Fruit fly (Drosophila melanogaster) whole organism, embryonic: ENCODE results near the gene CG32645.

ENCODE experiments used
- ATbp ChIP-seq: fragments of 200-800 bp; sonication (Bioruptor generic); optimal IDR thresholded peaks from 2 replicates; lab custom pipeline; 2017; ENCODE audit warnings: missing biosample characterization, mild to moderate bottlenecking, missing genetic modification characterization, missing genetic modification reagents
- Ada2b ChIP-seq: fragments of 200-800 bp; sonication (Bioruptor generic); IDR thresholded peaks from 2 replicates; pipeline ENCODE4 v1.3.6; 2022; ENCODE audit warnings: missing biosample characterization, missing genetic modification characterization
- Bgb ChIP-seq: fragments of 200-800 bp; sonication (Bioruptor generic); IDR thresholded peaks from 2 replicates; pipeline ENCODE4 v1.3.6; 2022; ENCODE audit warnings: missing biosample characterization, missing genetic modification characterization; ENCODE audit not compliant: partially characterized antibody
- Blimp-1 ChIP-seq: fragments of 200-800 bp; sonication (Bioruptor generic); optimal IDR thresholded peaks from 3 replicates; lab custom pipeline; 2018; ENCODE audit warnings: missing biosample characterization, missing genetic modification characterization, mild to moderate bottlenecking, moderate library complexity, missing genetic modification reagents
- CG10565 ChIP-seq: fragments of 200-800 bp; sonication (Bioruptor generic); optimal IDR thresholded peaks from 3 replicates; lab custom pipeline; 2016; ENCODE audit warnings: missing biosample characterization, mild to moderate bottlenecking, missing genetic modification characterization
- CG12942 ChIP-seq: fragments of 200-800 bp; sonication (Bioruptor generic); optimal IDR thresholded peaks from 3 replicates; lab custom pipeline; 2016; ENCODE audit warnings: missing biosample characterization, missing genetic modification characterization
- CG14860 ChIP-seq: fragments of 200-800 bp; sonication (Bioruptor generic); IDR thresholded peaks from 3 replicates; pipeline ENCODE4 v1.3.6; 2022; ENCODE audit warnings: missing biosample characterization, missing genetic modification characterization; ENCODE audit not compliant: partially characterized antibody
- CG15011 ChIP-seq: fragments of 200-800 bp; sonication (Bioruptor generic); optimal IDR thresholded peaks from 3 replicates; lab custom pipeline; 2018; ENCODE audit warnings: missing biosample characterization, mild to moderate bottlenecking, missing genetic modification characterization
- CG16779 ChIP-seq: fragments of 200-800 bp; sonication (Bioruptor generic); IDR thresholded peaks from 2 replicates; pipeline ENCODE4 v1.3.6; 2022; ENCODE audit warnings: missing biosample characterization, missing genetic modification characterization
- CG17829 ChIP-seq: fragments of 200-800 bp; optimal IDR thresholded peaks from 2 replicates; lab custom pipeline; 2019; ENCODE audit warnings: missing biosample characterization, mild to moderate bottlenecking, missing genetic modification characterization, moderate library complexity
- CG18619 ChIP-seq: fragments of 200-800 bp; sonication (Bioruptor generic); optimal IDR thresholded peaks from 3 replicates; lab custom pipeline; 2017; ENCODE audit warnings: missing biosample characterization, mild to moderate bottlenecking, missing genetic modification characterization
- CG30020 ChIP-seq: fragments of 200-800 bp; optimal IDR thresholded peaks from 2 replicates; lab custom pipeline; 2019; ENCODE audit warnings: missing biosample characterization, mild to moderate bottlenecking, missing genetic modification characterization, moderate library complexity
- CG31441 ChIP-seq: fragments of 200-800 bp; sonication (Bioruptor generic); IDR thresholded peaks from 2 replicates; pipeline ENCODE4 v1.3.6; 2022; ENCODE audit warnings: missing biosample characterization, missing genetic modification characterization
- CG42726 ChIP-seq: fragments of 200-800 bp; sonication (Bioruptor generic); IDR thresholded peaks from 2 replicates; pipeline ENCODE4 v1.3.6; 2022; ENCODE audit warnings: missing biosample characterization, missing genetic modification characterization; ENCODE audit not compliant: partially characterized antibody
- CG4424 ChIP-seq: fragments of 200-800 bp; sonication (Bioruptor generic); optimal IDR thresholded peaks from 3 replicates; lab custom pipeline; 2016; ENCODE audit warnings: missing biosample characterization, missing genetic modification characterization
- CG5245 ChIP-seq: fragments of 200-800 bp; sonication (Bioruptor generic); optimal IDR thresholded peaks from 3 replicates; lab custom pipeline; 2016; ENCODE audit warnings: missing biosample characterization, missing genetic modification characterization
- CG6791 ChIP-seq: fragments of 200-800 bp; sonication (Bioruptor generic); IDR thresholded peaks from 3 replicates; pipeline ENCODE4 v1.3.6; 2022; ENCODE audit warnings: missing biosample characterization, missing genetic modification characterization; ENCODE audit not compliant: partially characterized antibody
- CG7271 ChIP-seq: fragments of 200-800 bp; sonication (Bioruptor generic); optimal IDR thresholded peaks from 2 replicates; lab custom pipeline; 2018; ENCODE audit warnings: missing biosample characterization, mild to moderate bottlenecking, missing genetic modification characterization, moderate library complexity
- CG7556 ChIP-seq: fragments of 200-800 bp; sonication (Bioruptor generic); optimal IDR thresholded peaks from 2 replicates; lab custom pipeline; 2017; ENCODE audit warnings: missing biosample characterization, mild to moderate bottlenecking, missing genetic modification characterization
- Dad ChIP-seq: fragments of 200-800 bp; sonication (Bioruptor generic); optimal IDR thresholded peaks from 3 replicates; lab custom pipeline; 2016; ENCODE audit warnings: missing biosample characterization, missing genetic modification characterization
- Eip74EF ChIP-seq, 2 experiments: fragments of 200-800 bp in 1 of 2; fragments of >200 bp in 1 of 2; sonication (Bioruptor generic) in 1 of 2; optimal IDR thresholded peaks; 2 replicates each; lab custom pipeline; 2017 to 2019; ENCODE audit warnings: missing biosample characterization in 2 of 2, missing genetic modification characterization in 2 of 2, mild to moderate bottlenecking in 1 of 2, moderate library complexity in 1 of 2
- Fer1 ChIP-seq: fragments of 200-800 bp; sonication (Bioruptor generic); optimal IDR thresholded peaks from 2 replicates; lab custom pipeline; 2017; ENCODE audit warnings: missing biosample characterization, mild to moderate bottlenecking, missing genetic modification characterization
- GATAe ChIP-seq: fragments of 200-800 bp; sonication (Bioruptor generic); conservative IDR thresholded peaks from 2 replicates; pipeline ENCODE4 v1.3.6; 2022; ENCODE audit warnings: missing biosample characterization, missing genetic modification characterization
- HHEX ChIP-seq: fragments of 200-800 bp; sonication (Bioruptor generic); optimal IDR thresholded peaks from 3 replicates; lab custom pipeline; 2017; ENCODE audit warnings: missing biosample characterization, mild to moderate bottlenecking, missing genetic modification characterization, missing genetic modification reagents
- Jarid2 ChIP-seq: fragments of 200-800 bp; sonication (Bioruptor generic); optimal IDR thresholded peaks from 3 replicates; lab custom pipeline; 2017; ENCODE audit warnings: mild to moderate bottlenecking, missing biosample characterization, missing genetic modification reagents, missing genetic modification characterization
- Lhr ChIP-seq: fragments of 200-800 bp; sonication (Bioruptor generic); optimal IDR thresholded peaks from 3 replicates; lab custom pipeline; 2017; ENCODE audit warnings: mild to moderate bottlenecking, missing biosample characterization, missing genetic modification reagents, missing genetic modification characterization
- Mad ChIP-seq: fragments of 200-800 bp; sonication (Bioruptor generic); optimal IDR thresholded peaks from 2 replicates; lab custom pipeline; 2016; ENCODE audit warnings: missing biosample characterization, missing genetic modification characterization
- Nf-YC ChIP-seq: fragments of 200-800 bp; optimal IDR thresholded peaks from 3 replicates; lab custom pipeline; 2019; ENCODE audit warnings: missing biosample characterization, mild to moderate bottlenecking, missing genetic modification characterization, moderate library complexity
- Side ChIP-seq: fragments of 200-800 bp; sonication (Bioruptor generic); optimal IDR thresholded peaks from 2 replicates; lab custom pipeline; 2016; ENCODE audit warnings: missing biosample characterization, missing genetic modification characterization
- Sry-δ ChIP-seq: fragments of 200-800 bp; sonication (Bioruptor generic); optimal IDR thresholded peaks from 2 replicates; lab custom pipeline; 2016; ENCODE audit warnings: missing biosample characterization, missing genetic modification characterization
- Xbp1 ChIP-seq: fragments of 200-800 bp; sonication (Bioruptor generic); optimal IDR thresholded peaks from 3 replicates; lab custom pipeline; 2016; ENCODE audit warnings: missing biosample characterization, mild to moderate bottlenecking, missing genetic modification characterization
- amos ChIP-seq: fragments of 200-800 bp; sonication (Bioruptor generic); IDR thresholded peaks from 2 replicates; pipeline ENCODE4 v1.3.6; 2022; ENCODE audit warnings: missing biosample characterization, missing genetic modification characterization; ENCODE audit not compliant: partially characterized antibody
- cas ChIP-seq: fragments of 200-800 bp; sonication (Bioruptor generic); IDR thresholded peaks from 2 replicates; pipeline ENCODE4 v1.3.6; 2022; ENCODE audit warnings: missing biosample characterization, missing genetic modification characterization
- caup ChIP-seq: fragments of 200-800 bp; sonication (Bioruptor generic); optimal IDR thresholded peaks from 3 replicates; lab custom pipeline; 2017; ENCODE audit warnings: missing biosample characterization, mild to moderate bottlenecking, missing genetic modification characterization, moderate library complexity; ENCODE audit not compliant: severe bottlenecking
- cg ChIP-seq: fragments of 200-800 bp; sonication (Bioruptor generic); optimal IDR thresholded peaks from 3 replicates; lab custom pipeline; 2019; ENCODE audit warnings: missing biosample characterization, mild to moderate bottlenecking, missing genetic modification characterization, moderate library complexity
- croc ChIP-seq: fragments of 200-800 bp; sonication (Bioruptor generic); conservative IDR thresholded peaks from 3 replicates; pipeline ENCODE4 v1.3.6; 2022; ENCODE audit warnings: missing biosample characterization, missing genetic modification characterization
- dimm ChIP-seq: fragments of 200-800 bp; sonication (Bioruptor generic); IDR thresholded peaks from 2 replicates; pipeline ENCODE4 v1.3.6; 2022; ENCODE audit warnings: missing biosample characterization, missing genetic modification characterization
- en ChIP-seq: fragments of 200-800 bp; sonication (Bioruptor generic); optimal IDR thresholded peaks from 2 replicates; lab custom pipeline; 2016; ENCODE audit warnings: missing biosample characterization, missing genetic modification characterization
- ftz-f1 ChIP-seq: fragments of 200-800 bp; sonication (Bioruptor generic); optimal IDR thresholded peaks from 2 replicates; lab custom pipeline; 2016; ENCODE audit warnings: missing biosample characterization, missing genetic modification characterization
- gcm2 ChIP-seq: fragments of 200-800 bp; sonication (Bioruptor generic); optimal IDR thresholded peaks from 2 replicates; lab custom pipeline; 2016; ENCODE audit warnings: missing biosample characterization, missing genetic modification characterization
- grau ChIP-seq: fragments of 200-800 bp; optimal IDR thresholded peaks from 3 replicates; lab custom pipeline; 2019; ENCODE audit warnings: missing biosample characterization, mild to moderate bottlenecking, missing genetic modification characterization, moderate library complexity
- grn ChIP-seq: fragments of 200-800 bp; sonication (Bioruptor generic); optimal IDR thresholded peaks from 3 replicates; lab custom pipeline; 2017; ENCODE audit warnings: missing biosample characterization, missing genetic modification characterization
- her ChIP-seq: fragments of 200-800 bp; sonication (Bioruptor generic); optimal IDR thresholded peaks from 2 replicates; lab custom pipeline; 2016; ENCODE audit warnings: missing biosample characterization, missing genetic modification characterization
- hth ChIP-seq: fragments of >200 bp; optimal IDR thresholded peaks from 2 replicates; lab custom pipeline; 2017; ENCODE audit warnings: inconsistent platforms
- pan ChIP-seq, 4 experiments: fragments of >200 bp in 3 of 4; fragments of 200-800 bp in 1 of 4; sonication (Bioruptor generic) in 1 of 4; optimal IDR thresholded peaks in 3 of 4; IDR thresholded peaks in 1 of 4; 2 replicates each; pipeline versions ENCODE4 v1.3.6 to Lab custom; 2017 to 2022; ENCODE audit warnings: missing biosample characterization in 2 of 4, missing genetic modification characterization in 2 of 4, mixed read lengths in 1 of 4
- pum ChIP-seq: fragments of 200-800 bp; sonication (Bioruptor generic); optimal IDR thresholded peaks from 2 replicates; lab custom pipeline; 2016; ENCODE audit warnings: missing biosample characterization, missing genetic modification characterization
- trem ChIP-seq: fragments of 200-800 bp; optimal IDR thresholded peaks from 3 replicates; lab custom pipeline; 2019; ENCODE audit warnings: missing biosample characterization, mild to moderate bottlenecking, missing genetic modification characterization, moderate library complexity
- zen ChIP-seq: fragments of 200-800 bp; sonication (Bioruptor generic); optimal IDR thresholded peaks from 3 replicates; lab custom pipeline; 2018; ENCODE audit warnings: missing biosample characterization, mild to moderate bottlenecking, missing genetic modification characterization, moderate library complexity
- zfh2 ChIP-seq: fragments of 200-800 bp; sonication (Bioruptor generic); optimal IDR thresholded peaks from 2 replicates; lab custom pipeline; 2016; ENCODE audit warnings: missing biosample characterization, missing genetic modification characterization

The CG32645 gene

dm6 chrX:13128750-13129152, 10.2 kb upstream of the CG32645 start, which contains the start of the genes CG32638, CG15717 and MFS10:
Gene CG32638, minus strand, starts transcription at chrX:13128794.
Gene CG15717, plus strand, starts transcription at chrX:13128952.
Gene MFS10, plus strand, starts transcription at chrX:13129018.
- TF ChIP-seq ftz-f1 (GFP tag; lab: Kevin White, UChicago) (peak; percentile 64), hth (lab: Kevin White, UChicago) (no peak), CG14860 (GFP tag; lab: Robert Waterston, UW) (no peak), pum (GFP tag; lab: Kevin White, UChicago) (no peak), CG31441 (GFP tag; lab: Robert Waterston, UW) (0 out of 2 replicates have a peak, but pooled peaks have one; percentile 31), Dad (GFP tag; lab: Kevin White, UChicago) (peak; percentile 17), Jarid2 (GFP tag; lab: Kevin White, UChicago) (peak; percentile 73), Blimp-1 (GFP tag; lab: Kevin White, UChicago) (no peak), Side (no peak), CG7271 (tag; lab: Kevin White, UChicago) (peak; percentile 41), Nf-YC (tag; lab: Kevin White, UChicago) (peak; percentile 63), zen (tag; lab: Kevin White, UChicago) (peak; percentile 32), Sry-δ (GFP tag; lab: Kevin White, UChicago) (peak; percentile 53), amos (GFP tag; lab: Robert Waterston, UW) (peak; percentile 52), cg (GFP tag; lab: Kevin White, UChicago) (peak; percentile 94), Mad (GFP tag; lab: Kevin White, UChicago) (peak; percentile 25), CG12942 (no peak), Xbp1 (no peak), CG4424 (GFP tag; lab: Kevin White, UChicago) (no peak), gcm2 (GFP tag; lab: Kevin White, UChicago) (no peak), GATAe (GFP tag; lab: Robert Waterston, UW) (peak; percentile 51; the same call in 1 of the 2 replicates), Eip74EF (GFP tag; optimal IDR thresholded peaks at IDR 0.05; lab: Kevin White, UChicago) (no peak), CG10565 (GFP tag; lab: Kevin White, UChicago) (no peak), CG16779 (GFP tag; lab: Robert Waterston, UW) (no peak), CG7556 (GFP tag; lab: Kevin White, UChicago) (no peak), CG30020 (tag; lab: Kevin White, UChicago) (peak; percentile 20), Lhr (GFP tag; lab: Kevin White, UChicago) (peak; percentile 81), CG42726 (GFP tag; lab: Robert Waterston, UW) (peak; percentile 9; the same call in 1 of the 2 replicates), en (GFP tag; lab: Kevin White, UChicago) (no peak), ATbp (GFP tag; lab: Kevin White, UChicago) (no peak), zfh2 (GFP tag; lab: Kevin White, UChicago) (peak; percentile 19), caup (GFP tag; lab: Kevin White, UChicago) (peak; percentile 20), HHEX (GFP tag; lab: Kevin White, UChicago) (no peak), trem (peak; percentile 56), CG5245 (GFP tag; lab: Kevin White, UChicago) (no peak), CG17829 (peak; percentile 60), CG18619 (peak; percentile 22), croc (no peak), Fer1 (GFP tag; lab: Kevin White, UChicago) (peak; percentile 37), dimm (no peak), grn (GFP tag; lab: Kevin White, UChicago) (peak; percentile 99), cas (GFP tag; lab: Robert Waterston, UW) (no peak), grau (tag; lab: Kevin White, UChicago) (peak; percentile 12), Bgb (peak; percentile 43; the same call in 1 of the 2 replicates), pan (optimal IDR thresholded peaks at IDR 0.05; lab: Kevin White, UChicago) (no peak), pan (GFP tag; optimal IDR thresholded peaks at IDR 0.05 in 1 of 2, IDR thresholded peaks at IDR 0.05 in 1 of 2) (no peak), CG6791 (GFP tag; lab: Robert Waterston, UW) (0 out of 3 replicates have a peak, but pooled peaks have one; percentile 50), Ada2b (no peak), her (GFP tag; lab: Kevin White, UChicago) (no peak), CG15011 (GFP tag; lab: Kevin White, UChicago) (no peak)
